Worm (Caenorhabditis elegans) whole organism, L2 larva: ENCODE results near the gene srx-14.

Experiments
- C34F6.9 ChIP-seq: fragments of 150-350 bp; optimal IDR thresholded peaks from 2 replicates; lab custom pipeline; 2014; ENCODE audit warnings: missing biosample characterization, missing genetic modification characterization
- F13H6.1 ChIP-seq: sonication (generic microtip); optimal IDR thresholded peaks from 2 replicates; lab custom pipeline; 2016; ENCODE audit warnings: missing genetic modification characterization, missing compliant biosample characterization
- R02D3.7 ChIP-seq: fragments of 150-350 bp; optimal IDR thresholded peaks from 2 replicates; lab custom pipeline; 2014; ENCODE audit warnings: missing biosample characterization, missing genetic modification characterization
- Y55F3AM.14 ChIP-seq: fragments of 200-800 bp; sonication (Bioruptor generic); optimal IDR thresholded peaks from 2 replicates; lab custom pipeline; 2018; ENCODE audit warnings: mild to moderate bottlenecking, missing genetic modification characterization, missing compliant biosample characterization
- ZK546.5 ChIP-seq: sonication (generic microtip); optimal IDR thresholded peaks from 2 replicates; lab custom pipeline; 2017; ENCODE audit warnings: missing biosample characterization, missing genetic modification characterization
- alr-1 ChIP-seq: fragments of 150-350 bp; optimal IDR thresholded peaks from 2 replicates; lab custom pipeline; 2014; ENCODE audit warnings: missing biosample characterization, missing genetic modification characterization
- aly-2 ChIP-seq: fragments of 150-350 bp; optimal IDR thresholded peaks from 2 replicates; lab custom pipeline; 2014; ENCODE audit warnings: missing biosample characterization, missing genetic modification characterization
- ama-1 ChIP-seq: fragments of 150-350 bp; optimal IDR thresholded peaks from 2 replicates; lab custom pipeline; 2018; ENCODE audit warnings: inconsistent platforms
- ceh-16 ChIP-seq: fragments of 150-350 bp; optimal IDR thresholded peaks from 2 replicates; lab custom pipeline; 2014; ENCODE audit warnings: missing biosample characterization, missing genetic modification characterization
- crh-2 ChIP-seq: sonication (generic microtip); optimal IDR thresholded peaks from 2 replicates; lab custom pipeline; 2017; ENCODE audit warnings: missing biosample characterization, missing genetic modification characterization
- dmd-4 ChIP-seq: sonication (generic microtip); optimal IDR thresholded peaks from 2 replicates; lab custom pipeline; 2017; ENCODE audit warnings: missing biosample characterization, missing genetic modification characterization
- elt-1 ChIP-seq: fragments of 150-350 bp; optimal IDR thresholded peaks from 2 replicates; lab custom pipeline; 2014; ENCODE audit warnings: missing biosample characterization, missing genetic modification characterization
- fos-1 ChIP-seq: fragments of 150-350 bp; optimal IDR thresholded peaks from 2 replicates; lab custom pipeline; 2014; ENCODE audit warnings: missing biosample characterization, missing genetic modification characterization
- gmeb-1 ChIP-seq: fragments of 150-350 bp; optimal IDR thresholded peaks from 2 replicates; lab custom pipeline; 2014; ENCODE audit warnings: missing biosample characterization, missing genetic modification characterization
- lin-11 ChIP-seq: fragments of 150-350 bp; sonication (generic microtip); optimal IDR thresholded peaks from 2 replicates; lab custom pipeline; 2014; ENCODE audit warnings: missing biosample characterization, missing genetic modification characterization, inconsistent platforms, mixed read lengths
- lin-13 ChIP-seq: fragments of 150-350 bp; optimal IDR thresholded peaks from 2 replicates; lab custom pipeline; 2014; ENCODE audit warnings: missing biosample characterization, missing genetic modification reagents, missing genetic modification characterization
- lin-39 ChIP-seq: fragments of 150-350 bp; optimal IDR thresholded peaks from 2 replicates; lab custom pipeline; 2014; ENCODE audit warnings: missing biosample characterization, missing genetic modification reagents, missing genetic modification characterization
- lsy-2 ChIP-seq, 2 experiments: fragments of 150-350 bp in 1 of 2; sonication (generic microtip) in 1 of 2; optimal IDR thresholded peaks; 2 replicates each; lab custom pipeline; 2014 to 2017; ENCODE audit warnings: missing biosample characterization in 2 of 2, missing genetic modification characterization in 2 of 2
- mab-5 ChIP-seq: fragments of 150-350 bp; optimal IDR thresholded peaks from 2 replicates; lab custom pipeline; 2014; ENCODE audit warnings: missing biosample characterization, missing genetic modification characterization
- mbf-1 ChIP-seq: sonication (generic microtip); optimal IDR thresholded peaks from 2 replicates; lab custom pipeline; 2017; ENCODE audit warnings: missing biosample characterization, missing genetic modification characterization
- nhr-10 ChIP-seq: sonication (generic microtip); optimal IDR thresholded peaks from 2 replicates; lab custom pipeline; 2017; ENCODE audit warnings: missing biosample characterization, missing genetic modification characterization
- nhr-11 ChIP-seq: fragments of 150-350 bp; optimal IDR thresholded peaks from 2 replicates; lab custom pipeline; 2014; ENCODE audit warnings: missing biosample characterization, missing genetic modification characterization
- nhr-12 ChIP-seq: fragments of 150-350 bp; optimal IDR thresholded peaks from 2 replicates; lab custom pipeline; 2014; ENCODE audit warnings: missing biosample characterization, missing genetic modification characterization
- nhr-129 ChIP-seq: fragments of 150-350 bp; optimal IDR thresholded peaks from 2 replicates; lab custom pipeline; 2014; ENCODE audit warnings: missing biosample characterization, missing genetic modification characterization
- nhr-23 ChIP-seq: fragments of 150-350 bp; optimal IDR thresholded peaks from 2 replicates; lab custom pipeline; 2014; ENCODE audit warnings: missing biosample characterization, missing genetic modification reagents, missing genetic modification characterization
- nhr-237 ChIP-seq: fragments of 150-350 bp; optimal IDR thresholded peaks from 2 replicates; lab custom pipeline; 2014; ENCODE audit warnings: missing biosample characterization, missing genetic modification characterization
- nhr-25 ChIP-seq: fragments of 150-350 bp; sonication (generic microtip); optimal IDR thresholded peaks from 3 replicates; lab custom pipeline; 2014; ENCODE audit warnings: missing biosample characterization, missing genetic modification characterization
- nhr-77 ChIP-seq: fragments of 150-350 bp; optimal IDR thresholded peaks from 2 replicates; lab custom pipeline; 2014; ENCODE audit warnings: missing biosample characterization, missing genetic modification characterization
- peb-1 ChIP-seq: fragments of 150-350 bp; optimal IDR thresholded peaks from 2 replicates; lab custom pipeline; 2014; ENCODE audit warnings: missing biosample characterization, missing genetic modification characterization
- sma-3 ChIP-seq: sonication (generic microtip); optimal IDR thresholded peaks from 2 replicates; lab custom pipeline; 2016; ENCODE audit warnings: missing genetic modification reagents, missing genetic modification characterization, missing compliant biosample characterization
- sma-9 ChIP-seq, 2 experiments: fragments of 150-350 bp in 1 of 2; sonication (generic microtip) in 1 of 2; optimal IDR thresholded peaks; 2 replicates each; lab custom pipeline; 2014 to 2016; ENCODE audit warnings: missing genetic modification characterization in 2 of 2, mild to moderate bottlenecking in 1 of 2, missing biosample characterization in 1 of 2, missing compliant biosample characterization in 1 of 2, missing genetic modification reagents in 1 of 2, moderate library complexity in 1 of 2
- snpc-4 ChIP-seq: fragments of 150-350 bp; optimal IDR thresholded peaks from 2 replicates; lab custom pipeline; 2014; ENCODE audit warnings: missing biosample characterization, missing genetic modification characterization
- unc-39 ChIP-seq: fragments of 150-350 bp; optimal IDR thresholded peaks from 2 replicates; lab custom pipeline; 2014; ENCODE audit warnings: missing biosample characterization, missing genetic modification characterization
- unc-62 ChIP-seq: fragments of 150-350 bp; optimal IDR thresholded peaks from 2 replicates; lab custom pipeline; 2014; ENCODE audit warnings: missing biosample characterization, missing genetic modification reagents, missing genetic modification characterization
- zag-1 ChIP-seq: fragments of 150-350 bp; optimal IDR thresholded peaks from 2 replicates; lab custom pipeline; 2014; ENCODE audit warnings: missing biosample characterization, missing genetic modification characterization
- ztf-11 ChIP-seq: sonication (generic microtip); optimal IDR thresholded peaks from 2 replicates; lab custom pipeline; 2017; ENCODE audit warnings: missing biosample characterization, missing genetic modification characterization
- ztf-4 ChIP-seq: fragments of 150-350 bp; optimal IDR thresholded peaks from 2 replicates; lab custom pipeline; 2014; ENCODE audit warnings: missing biosample characterization, missing genetic modification characterization

Gene srx-14

DNA sequence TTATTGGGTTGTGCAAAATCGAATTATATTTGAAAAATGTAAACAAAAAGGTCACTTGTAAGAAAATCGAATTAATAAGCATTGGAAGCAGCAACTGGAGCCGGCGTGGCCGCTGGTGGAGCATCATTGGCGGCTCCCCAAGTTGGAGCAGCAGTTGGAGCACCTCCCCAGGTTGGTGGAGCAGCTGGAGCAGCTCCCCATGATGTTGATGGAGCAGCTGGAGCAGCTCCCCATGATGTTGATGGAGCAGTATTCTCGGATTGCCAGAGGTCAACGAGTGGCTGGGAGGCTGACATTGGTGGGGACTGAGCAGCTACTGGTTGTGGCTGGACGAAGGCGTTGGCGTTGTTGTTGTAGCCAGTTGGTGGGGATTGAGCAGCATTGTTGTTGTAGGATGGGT is 8.0 kb upstream of the srx-14 start:
- TF ChIP-seq nhr-12 (tag; lab: Kevin White, UChicago) (no peak), lin-13 (GFP tag; lab: Kevin White, UChicago) (no peak), C34F6.9 (tag; lab: Kevin White, UChicago) (no peak), crh-2 (tag; lab: Kevin White, UChicago) (no peak), gmeb-1 (tag; lab: Kevin White, UChicago) (no peak), nhr-25 (no peak), elt-1 (tag; lab: Kevin White, UChicago) (no peak), mab-5 (no peak), aly-2 (no peak)

DNA sequence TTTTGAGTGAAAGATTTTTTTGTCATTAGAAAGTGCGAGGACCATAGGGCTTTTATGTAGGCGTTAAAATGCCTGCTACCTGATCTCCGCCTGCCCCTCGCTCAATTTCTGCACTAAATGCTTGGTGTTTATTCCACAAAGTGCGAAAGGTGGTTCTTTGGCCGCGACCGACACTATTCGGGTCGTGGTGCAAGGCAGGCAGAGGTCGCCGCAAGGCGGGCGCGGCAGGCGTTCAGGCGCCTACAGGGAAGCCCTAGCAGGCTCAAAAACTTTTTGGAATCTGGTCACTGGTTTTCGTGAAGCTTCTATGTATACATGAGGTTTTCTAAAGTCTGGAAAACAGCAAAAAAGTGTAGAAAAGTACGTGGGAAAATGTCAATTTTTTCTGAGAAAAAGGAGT is 7.3 kb upstream of the srx-14 start:
- TF ChIP-seq alr-1: no peak
- no peak for TF ChIP-seq ZK546.5 (tag; lab: Kevin White, UChicago)
- no peak for TF ChIP-seq nhr-129
- TF ChIP-seq nhr-12 (tag; lab: Kevin White, UChicago): no peak
- no peak for TF ChIP-seq sma-9 (GFP tag; optimal IDR thresholded peaks at IDR 0.05; lab: Kevin White, UChicago)
- TF ChIP-seq sma-9 (tag; optimal IDR thresholded peaks at IDR 0.05; lab: Kevin White, UChicago): no peak
- TF ChIP-seq mbf-1 (tag; lab: Kevin White, UChicago): no peak
- no peak for TF ChIP-seq nhr-11 (tag; lab: Kevin White, UChicago)
- no peak for TF ChIP-seq nhr-77
- TF ChIP-seq unc-62 (GFP tag; lab: Kevin White, UChicago): no peak
- no peak for TF ChIP-seq aly-2
- no peak for TF ChIP-seq lsy-2 (tag; optimal IDR thresholded peaks at IDR 0.05; lab: Kevin White, UChicago)
- no peak for TF ChIP-seq dmd-4 (tag; lab: Kevin White, UChicago)
- no peak for TF ChIP-seq nhr-23 (tag; lab: Kevin White, UChicago)
- TF ChIP-seq sma-3 (GFP tag; lab: Kevin White, UChicago): no peak
- no peak for TF ChIP-seq ama-1

DNA sequence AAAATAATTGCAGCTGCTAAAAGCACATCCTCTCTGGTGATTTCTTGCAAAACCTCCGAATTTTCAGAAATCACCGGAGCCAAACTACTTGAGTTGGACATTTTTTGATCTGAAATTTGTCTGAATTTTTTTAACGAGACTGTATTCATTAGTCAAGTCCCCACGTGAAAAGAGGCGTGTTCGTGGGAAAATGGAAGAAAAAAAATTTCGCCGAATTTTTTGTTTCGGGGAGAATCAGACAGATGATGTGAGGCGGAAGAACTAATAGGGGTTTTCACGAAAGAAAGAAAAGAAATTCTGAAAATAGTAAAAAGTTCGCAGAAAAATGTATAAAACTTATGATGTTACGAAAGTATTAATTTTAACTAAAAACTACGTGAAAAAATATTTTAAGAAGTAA is 5.0 kb upstream of the srx-14 start, which contains the start of gene srx-13:
Gene srx-13, minus strand, starts transcription at position 101 of the 400 bp plus-strand sequence.
- no peak for TF ChIP-seq dmd-4 (tag; lab: Kevin White, UChicago)
- TF ChIP-seq lin-13 (GFP tag; lab: Kevin White, UChicago): no peak
- TF ChIP-seq snpc-4: no peak
- no peak for TF ChIP-seq unc-39
- TF ChIP-seq ama-1: no peak
- TF ChIP-seq zag-1 (tag; lab: Kevin White, UChicago): no peak

DNA sequence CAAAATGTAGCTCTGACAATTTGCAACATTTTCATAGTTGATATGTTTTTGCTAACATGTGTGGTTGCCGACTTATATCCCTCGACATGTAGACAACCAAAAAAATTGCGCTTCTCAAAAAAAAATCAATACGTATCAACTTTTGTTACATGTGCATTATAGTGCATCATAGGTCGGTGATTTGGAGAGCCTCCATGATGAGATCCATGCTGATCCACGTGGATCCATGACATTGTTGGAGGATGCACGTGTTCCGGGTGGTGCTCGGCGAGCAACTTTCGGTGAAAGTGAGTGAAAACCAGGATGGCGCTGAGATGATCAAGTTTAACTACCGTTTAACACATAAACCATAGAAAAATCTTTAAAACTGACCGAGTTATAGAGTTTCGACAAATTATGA is 2.5 kb downstream of the srx-14 start:
- TF ChIP-seq lin-11 (tag; lab: Kevin White, UChicago) (no peak), F13H6.1 (tag; lab: Kevin White, UChicago) (peak; percentile 20)

DNA sequence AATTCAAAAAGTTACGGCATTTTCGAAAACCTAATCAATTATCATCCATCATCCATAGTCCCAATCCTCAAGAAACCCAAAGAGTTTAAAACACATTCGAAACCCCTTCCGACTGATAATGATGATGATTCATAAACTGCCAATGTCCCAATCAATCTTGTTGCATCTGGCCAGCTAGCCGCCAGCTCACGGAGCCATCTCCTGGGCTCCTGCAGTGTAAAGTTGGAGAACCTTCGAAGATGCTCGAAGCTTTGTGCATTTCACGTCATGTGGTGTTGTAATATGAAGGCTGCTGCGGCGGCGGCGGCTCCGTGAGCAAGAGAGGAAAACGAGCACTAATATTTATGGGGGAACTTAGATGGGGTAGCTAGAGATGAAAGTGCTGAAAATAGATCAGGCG is 5.5 kb downstream of the srx-14 start:
- TF ChIP-seq ztf-4 (tag; lab: Kevin White, UChicago): peak; percentile 40
- TF ChIP-seq sma-9 (GFP tag; optimal IDR thresholded peaks at IDR 0.05; lab: Kevin White, UChicago): peak; percentile 52
- TF ChIP-seq sma-9 (tag; optimal IDR thresholded peaks at IDR 0.05; lab: Kevin White, UChicago): no peak
- TF ChIP-seq R02D3.7 (tag; lab: Kevin White, UChicago): no peak
- TF ChIP-seq F13H6.1 (tag; lab: Kevin White, UChicago): peak; percentile 82
- TF ChIP-seq nhr-10 (tag; lab: Kevin White, UChicago): no peak
- peak; percentile 66 for TF ChIP-seq nhr-129
- TF ChIP-seq fos-1 (tag; lab: Kevin White, UChicago): no peak
- peak in 1 of 2 experiments; percentile 23 for TF ChIP-seq lsy-2 (tag; optimal IDR thresholded peaks at IDR 0.05; lab: Kevin White, UChicago)
- TF ChIP-seq ama-1: no peak
- TF ChIP-seq peb-1: no peak
- TF ChIP-seq ceh-16: no peak

DNA sequence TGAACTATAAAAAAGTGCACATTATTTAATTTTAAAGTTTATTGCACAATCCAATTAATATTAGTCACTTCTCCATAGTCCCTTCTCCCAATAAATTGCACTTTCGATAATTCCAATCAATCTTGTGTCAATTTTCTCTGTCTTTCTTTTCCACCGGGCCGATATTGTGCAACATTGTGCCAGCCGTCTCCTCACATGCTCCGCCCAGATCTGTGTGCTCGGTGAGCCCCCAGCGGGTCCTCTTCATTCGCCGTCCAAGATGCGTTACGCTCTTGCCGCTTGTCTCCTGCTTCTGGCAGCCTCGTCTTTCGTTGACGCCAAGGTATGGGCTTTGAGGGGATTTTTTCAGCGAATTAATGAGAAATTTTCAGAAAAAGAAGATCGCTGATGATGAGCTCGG is 6.3 kb downstream of the srx-14 start, which contains the start of gene ost-1:
Gene ost-1, plus strand, starts transcription at position 207 of the 400 bp plus-strand sequence.
- no peak for TF ChIP-seq crh-2 (tag; lab: Kevin White, UChicago)
- no peak for TF ChIP-seq nhr-25
- TF ChIP-seq R02D3.7 (tag; lab: Kevin White, UChicago): no peak
- no peak for TF ChIP-seq alr-1
- TF ChIP-seq lin-39 (tag; lab: Kevin White, UChicago): no peak
- no peak for TF ChIP-seq aly-2
- peak; percentile 31 for TF ChIP-seq F13H6.1 (tag; lab: Kevin White, UChicago)
- no peak for TF ChIP-seq elt-1 (tag; lab: Kevin White, UChicago)
- TF ChIP-seq sma-9 (GFP tag; optimal IDR thresholded peaks at IDR 0.05; lab: Kevin White, UChicago): peak; percentile 3
- TF ChIP-seq sma-9 (tag; optimal IDR thresholded peaks at IDR 0.05; lab: Kevin White, UChicago): no peak
- TF ChIP-seq ama-1: no peak
- TF ChIP-seq ztf-11 (tag; lab: Kevin White, UChicago): no peak
- no peak for TF ChIP-seq zag-1 (tag; lab: Kevin White, UChicago)
- no peak for TF ChIP-seq nhr-237 (tag; lab: Kevin White, UChicago)
- no peak for TF ChIP-seq Y55F3AM.14 (GFP tag; lab: Kevin White, UChicago)
- no peak for TF ChIP-seq lsy-2 (tag; optimal IDR thresholded peaks at IDR 0.05; lab: Kevin White, UChicago)
- peak; percentile 35 for TF ChIP-seq nhr-129
